Fruit fly (Drosophila melanogaster) whole organism, embryonic: ENCODE measurements around the gene fbl.

Experiments
- Atf-2 ChIP-seq: fragments of 200-800 bp; sonication (Bioruptor generic); optimal IDR thresholded peaks from 2 replicates; lab custom pipeline; 2016; ENCODE audit warnings: missing biosample characterization, missing genetic modification characterization
- Bdp1 ChIP-seq: fragments of 200-800 bp; sonication (Bioruptor generic); optimal IDR thresholded peaks from 3 replicates; lab custom pipeline; 2016; ENCODE audit warnings: missing biosample characterization, missing genetic modification characterization
- CG10147 ChIP-seq: fragments of 200-800 bp; sonication (Bioruptor generic); optimal IDR thresholded peaks from 2 replicates; lab custom pipeline; 2019; ENCODE audit warnings: missing biosample characterization, mild to moderate bottlenecking, missing genetic modification characterization, moderate library complexity
- CG10209 ChIP-seq: fragments of 200-800 bp; sonication (Bioruptor generic); optimal IDR thresholded peaks from 3 replicates; lab custom pipeline; 2017; ENCODE audit warnings: missing biosample characterization, mild to moderate bottlenecking, missing genetic modification characterization, missing genetic modification reagents
- CG1024 ChIP-seq: fragments of 200-800 bp; sonication (Bioruptor generic); IDR thresholded peaks from 2 replicates; pipeline ENCODE4 v1.3.6; 2022; ENCODE audit warnings: missing biosample characterization, missing genetic modification characterization
- CG10462 ChIP-seq: fragments of 200-800 bp; sonication (Bioruptor generic); optimal IDR thresholded peaks from 2 replicates; lab custom pipeline; 2016; ENCODE audit warnings: missing biosample characterization, missing genetic modification characterization
- CG12744 ChIP-seq: fragments of 200-800 bp; sonication (Bioruptor generic); optimal IDR thresholded peaks from 2 replicates; lab custom pipeline; 2016; ENCODE audit warnings: missing biosample characterization, missing genetic modification characterization
- CG14667 ChIP-seq: fragments of 200-800 bp; sonication (Bioruptor generic); IDR thresholded peaks from 2 replicates; pipeline ENCODE4 v1.3.6; 2022; ENCODE audit warnings: missing biosample characterization, missing genetic modification characterization
- CG1529 ChIP-seq: fragments of 200-800 bp; sonication (Bioruptor generic); optimal IDR thresholded peaks from 3 replicates; lab custom pipeline; 2018; ENCODE audit warnings: missing biosample characterization, missing genetic modification characterization
- CG15479 ChIP-seq: fragments of 200-800 bp; sonication (Bioruptor generic); optimal IDR thresholded peaks from 3 replicates; lab custom pipeline; 2019; ENCODE audit warnings: missing biosample characterization, mild to moderate bottlenecking, missing genetic modification characterization, moderate library complexity
- CG17328 ChIP-seq: fragments of 200-800 bp; sonication (Bioruptor generic); IDR thresholded peaks from 2 replicates; pipeline ENCODE4 v1.3.6; 2022; ENCODE audit warnings: missing biosample characterization, missing genetic modification characterization
- CG33557 ChIP-seq: fragments of 200-800 bp; sonication (Bioruptor generic); optimal IDR thresholded peaks from 2 replicates; lab custom pipeline; 2019; ENCODE audit warnings: missing biosample characterization, mild to moderate bottlenecking, missing genetic modification characterization, moderate library complexity
- CG34422 ChIP-seq: fragments of 200-800 bp; sonication (Bioruptor generic); IDR thresholded peaks from 3 replicates; pipeline ENCODE4 v1.3.6; 2022; ENCODE audit warnings: missing biosample characterization, missing genetic modification characterization
- CG4282 ChIP-seq: fragments of 200-800 bp; sonication (Bioruptor generic); optimal IDR thresholded peaks from 2 replicates; lab custom pipeline; 2016; ENCODE audit warnings: missing biosample characterization, missing genetic modification characterization
- CG43689 ChIP-seq: fragments of 200-800 bp; sonication (Bioruptor generic); IDR thresholded peaks from 2 replicates; pipeline ENCODE4 v1.3.6; 2022; ENCODE audit warnings: missing biosample characterization, missing genetic modification characterization
- CG5180 ChIP-seq: fragments of 200-800 bp; sonication (Bioruptor generic); optimal IDR thresholded peaks from 3 replicates; lab custom pipeline; 2017; ENCODE audit warnings: missing biosample characterization, missing genetic modification characterization, mild to moderate bottlenecking, moderate library complexity, missing genetic modification reagents
- CG8765 ChIP-seq: fragments of 200-800 bp; sonication (Bioruptor generic); IDR thresholded peaks from 2 replicates; pipeline ENCODE4 v1.3.6; 2022; ENCODE audit warnings: missing biosample characterization, missing genetic modification characterization
- CTCF ChIP-seq: fragments of 200-800 bp; sonication (Bioruptor generic); optimal IDR thresholded peaks from 2 replicates; lab custom pipeline; 2017; ENCODE audit warnings: missing biosample characterization, mild to moderate bottlenecking, missing genetic modification characterization, moderate library complexity
- E2f2 ChIP-seq: fragments of 200-800 bp; sonication (Bioruptor generic); IDR thresholded peaks from 2 replicates; pipeline ENCODE4 v1.3.6; 2022; ENCODE audit warnings: missing biosample characterization, missing genetic modification characterization
- Elba2 ChIP-seq: fragments of 200-800 bp; sonication (Bioruptor generic); optimal IDR thresholded peaks from 3 replicates; lab custom pipeline; 2016; ENCODE audit warnings: missing biosample characterization, missing genetic modification characterization
- Fer2 ChIP-seq: fragments of 200-800 bp; sonication (Bioruptor generic); optimal IDR thresholded peaks from 2 replicates; lab custom pipeline; 2018; ENCODE audit warnings: missing biosample characterization, mild to moderate bottlenecking, missing genetic modification characterization, moderate library complexity
- HHEX ChIP-seq: fragments of 200-800 bp; sonication (Bioruptor generic); optimal IDR thresholded peaks from 3 replicates; lab custom pipeline; 2017; ENCODE audit warnings: missing biosample characterization, mild to moderate bottlenecking, missing genetic modification characterization, missing genetic modification reagents
- Sox100B ChIP-seq: fragments of 200-800 bp; sonication (Bioruptor generic); optimal IDR thresholded peaks from 3 replicates; lab custom pipeline; 2018; ENCODE audit warnings: missing biosample characterization, mild to moderate bottlenecking, missing genetic modification characterization
- Taf1 ChIP-seq: fragments of 200-800 bp; sonication (Bioruptor generic); IDR thresholded peaks from 2 replicates; pipeline ENCODE4 v1.3.6; 2022; ENCODE audit warnings: missing biosample characterization, missing genetic modification characterization
- Trl ChIP-seq, 3 experiments: fragments of >200 bp in 2 of 3; fragments of 200-800 bp in 1 of 3; sonication (Bioruptor generic) in 1 of 3; optimal IDR thresholded peaks; 2 replicates in 1 of 3; 3 replicates in 2 of 3; lab custom pipeline; 2016 to 2017; ENCODE audit warnings: missing biosample characterization in 1 of 3, missing genetic modification characterization in 1 of 3
- abd-A ChIP-seq: fragments of 200-800 bp; sonication (Bioruptor generic); optimal IDR thresholded peaks from 3 replicates; lab custom pipeline; 2019; ENCODE audit warnings: missing biosample characterization, mild to moderate bottlenecking, missing genetic modification characterization, moderate library complexity
- aop ChIP-seq: fragments of 200-800 bp; sonication (Bioruptor generic); IDR thresholded peaks from 2 replicates; pipeline ENCODE4 v1.3.6; 2022; ENCODE audit warnings: missing biosample characterization, missing genetic modification characterization
- ase ChIP-seq: fragments of 200-800 bp; sonication (Bioruptor generic); IDR thresholded peaks from 3 replicates; pipeline ENCODE4 v1.3.6; 2022; ENCODE audit warnings: missing biosample characterization, missing genetic modification characterization
- chm ChIP-seq: fragments of 200-800 bp; sonication (Bioruptor generic); IDR thresholded peaks from 2 replicates; pipeline ENCODE4 v1.3.6; 2022; ENCODE audit warnings: missing biosample characterization, missing genetic modification characterization
- chn ChIP-seq: fragments of 200-800 bp; sonication (Bioruptor generic); optimal IDR thresholded peaks from 2 replicates; lab custom pipeline; 2016; ENCODE audit warnings: missing biosample characterization, missing genetic modification characterization
- crol ChIP-seq: fragments of 200-800 bp; sonication (Bioruptor generic); IDR thresholded peaks from 2 replicates; pipeline ENCODE4 v1.3.6; 2022; ENCODE audit warnings: missing biosample characterization, missing genetic modification characterization
- ems ChIP-seq: fragments of 200-800 bp; sonication (Bioruptor generic); optimal IDR thresholded peaks from 3 replicates; lab custom pipeline; 2016; ENCODE audit warnings: missing biosample characterization, missing genetic modification characterization
- gem ChIP-seq: fragments of 200-800 bp; sonication (Bioruptor generic); optimal IDR thresholded peaks from 2 replicates; lab custom pipeline; 2019; ENCODE audit warnings: missing biosample characterization, mild to moderate bottlenecking, missing genetic modification characterization, moderate library complexity
- grau ChIP-seq: fragments of 200-800 bp; optimal IDR thresholded peaks from 3 replicates; lab custom pipeline; 2019; ENCODE audit warnings: missing biosample characterization, mild to moderate bottlenecking, missing genetic modification characterization, moderate library complexity
- gt ChIP-seq: fragments of 200-800 bp; sonication (Bioruptor generic); IDR thresholded peaks from 2 replicates; pipeline ENCODE4 v1.3.6; 2022; ENCODE audit warnings: missing biosample characterization, missing genetic modification characterization
- hb ChIP-seq: fragments of 200-800 bp; sonication (Bioruptor generic); IDR thresholded peaks from 3 replicates; pipeline ENCODE4 v1.3.6; 2022; ENCODE audit warnings: missing biosample characterization, missing genetic modification characterization; ENCODE audit not compliant: partially characterized antibody
- ind ChIP-seq: fragments of 200-800 bp; sonication (Bioruptor generic); optimal IDR thresholded peaks from 3 replicates; lab custom pipeline; 2016; ENCODE audit warnings: missing biosample characterization, missing genetic modification characterization
- nau ChIP-seq: fragments of 200-800 bp; sonication (Bioruptor generic); optimal IDR thresholded peaks from 3 replicates; lab custom pipeline; 2017; ENCODE audit warnings: missing biosample characterization, mild to moderate bottlenecking, missing genetic modification characterization, missing genetic modification reagents
- pan ChIP-seq, 4 experiments: fragments of >200 bp in 3 of 4; fragments of 200-800 bp in 1 of 4; sonication (Bioruptor generic) in 1 of 4; optimal IDR thresholded peaks in 3 of 4; IDR thresholded peaks in 1 of 4; 2 replicates each; pipeline versions ENCODE4 v1.3.6 to Lab custom; 2017 to 2022; ENCODE audit warnings: missing biosample characterization in 2 of 4, missing genetic modification characterization in 2 of 4, mixed read lengths in 1 of 4
- pfk ChIP-seq: fragments of 200-800 bp; sonication (Bioruptor generic); optimal IDR thresholded peaks from 2 replicates; lab custom pipeline; 2018; ENCODE audit warnings: missing biosample characterization, mild to moderate bottlenecking, missing genetic modification characterization, moderate library complexity
- prd ChIP-seq, 3 experiments: fragments of >200 bp in 2 of 3; fragments of 200-800 bp in 1 of 3; sonication (Bioruptor generic) in 1 of 3; optimal IDR thresholded peaks in 2 of 3; IDR thresholded peaks in 1 of 3; 2 replicates in 2 of 3; 3 replicates in 1 of 3; pipeline versions ENCODE4 v1.3.6 to Lab custom; 2017 to 2022; ENCODE audit warnings: missing biosample characterization in 1 of 3, missing genetic modification characterization in 1 of 3
- repo ChIP-seq: fragments of 200-800 bp; sonication (Bioruptor generic); optimal IDR thresholded peaks from 2 replicates; lab custom pipeline; 2016; ENCODE audit warnings: missing biosample characterization, missing genetic modification characterization
- sc ChIP-seq, 3 experiments: fragments of >200 bp in 2 of 3; fragments of 200-800 bp in 1 of 3; sonication (Bioruptor generic) in 1 of 3; optimal IDR thresholded peaks; 2 replicates in 2 of 3; 3 replicates in 1 of 3; lab custom pipeline; 2017; ENCODE audit warnings: mild to moderate bottlenecking in 1 of 3, missing biosample characterization in 1 of 3, missing genetic modification characterization in 1 of 3, missing genetic modification reagents in 1 of 3
- shn ChIP-seq: fragments of 200-800 bp; sonication (Bioruptor generic); optimal IDR thresholded peaks from 3 replicates; lab custom pipeline; 2016; ENCODE audit warnings: missing biosample characterization, missing genetic modification characterization
- sima ChIP-seq: fragments of 200-800 bp; sonication (Bioruptor generic); optimal IDR thresholded peaks from 2 replicates; lab custom pipeline; 2016; ENCODE audit warnings: missing biosample characterization, missing genetic modification characterization
- so ChIP-seq: fragments of 200-800 bp; sonication (Bioruptor generic); IDR thresholded peaks from 3 replicates; pipeline ENCODE4 v1.3.6; 2022; ENCODE audit warnings: missing biosample characterization, missing genetic modification characterization
- sug ChIP-seq: fragments of 200-800 bp; optimal IDR thresholded peaks from 2 replicates; lab custom pipeline; 2019; ENCODE audit warnings: missing biosample characterization, mild to moderate bottlenecking, missing genetic modification characterization, moderate library complexity
- ttk ChIP-seq: fragments of 200-800 bp; sonication (Bioruptor generic); IDR thresholded peaks from 2 replicates; pipeline ENCODE4 v2.1.2; 2022; ENCODE audit warnings: missing biosample characterization, missing genetic modification characterization

Gene fbl

dm6 chr3L:20375878-20376563, 8.2 kb upstream of the fbl start, which contains the start of the genes Ide and RhoBTB (continued):
- no peak for TF ChIP-seq aop (GFP tag; lab: Robert Waterston, UW)
- peak; percentile 62 for TF ChIP-seq CG10147 (GFP tag; lab: Kevin White, UChicago)
- no peak for TF ChIP-seq Sox100B (GFP tag; lab: Kevin White, UChicago)
- TF ChIP-seq CG17328: 0 out of 2 replicates have a peak, but pooled peaks have one; percentile 38
- TF ChIP-seq E2f2 (GFP tag; lab: Robert Waterston, UW): peak; percentile 83
- peak; percentile 85 for TF ChIP-seq grau
- TF ChIP-seq CTCF (GFP tag; lab: Kevin White, UChicago): peak; percentile 30
- TF ChIP-seq CG5180 (GFP tag; lab: Kevin White, UChicago): no peak
- peak; percentile 85 for TF ChIP-seq Atf-2 (GFP tag; lab: Kevin White, UChicago)
- peak; percentile 24; the same call in 1 of the 2 replicates for TF ChIP-seq chm (GFP tag; lab: Robert Waterston, UW)
- peak; percentile 53 for TF ChIP-seq ttk
- TF ChIP-seq CG33557 (GFP tag; lab: Kevin White, UChicago): peak; percentile 65
- TF ChIP-seq CG34422 (GFP tag; lab: Robert Waterston, UW): peak; percentile 51; the same call in 1 of the 3 replicates
- TF ChIP-seq pan (optimal IDR thresholded peaks at IDR 0.05; lab: Kevin White, UChicago): no peak
- peak in 1 of 2 experiments; percentile 58 for TF ChIP-seq pan (GFP tag; optimal IDR thresholded peaks at IDR 0.05 in 1 of 2, IDR thresholded peaks at IDR 0.05 in 1 of 2)
- peak; percentile 64 for TF ChIP-seq repo (GFP tag; lab: Kevin White, UChicago)
- no peak for TF ChIP-seq CG1024 (GFP tag; lab: Robert Waterston, UW)
- peak; percentile 64 for TF ChIP-seq CG15479
- TF ChIP-seq CG8765 (GFP tag; lab: Robert Waterston, UW): peak; percentile 66; the same call in 1 of the 2 replicates
- TF ChIP-seq CG12744 (GFP tag; lab: Kevin White, UChicago): peak; percentile 37
- peak; percentile 5 for TF ChIP-seq CG1529 (GFP tag; lab: Kevin White, UChicago)
- peak; percentile 79 for TF ChIP-seq CG10209 (GFP tag; lab: Kevin White, UChicago)
- TF ChIP-seq HHEX (GFP tag; lab: Kevin White, UChicago): peak; percentile 48
- TF ChIP-seq crol (GFP tag; lab: Robert Waterston, UW): peak; percentile 36; the same call in 1 of the 2 replicates
- TF ChIP-seq pfk (GFP tag; lab: Kevin White, UChicago): no peak
- TF ChIP-seq Elba2: peak; percentile 94
- TF ChIP-seq Trl (optimal IDR thresholded peaks at IDR 0.05; lab: Kevin White, UChicago): peak in 1 of 2 experiments; percentile 23
- TF ChIP-seq Trl (GFP tag; optimal IDR thresholded peaks at IDR 0.05; lab: Kevin White, UChicago): peak; percentile 86
- TF ChIP-seq ase (GFP tag; lab: Robert Waterston, UW): peak; percentile 44; the same call in 2 of the 3 replicates
- no peak for TF ChIP-seq sc (optimal IDR thresholded peaks at IDR 0.05; lab: Kevin White, UChicago)
- peak; percentile 26 for TF ChIP-seq sc (GFP tag; optimal IDR thresholded peaks at IDR 0.05; lab: Kevin White, UChicago)
- no peak for TF ChIP-seq prd (optimal IDR thresholded peaks at IDR 0.05; lab: Kevin White, UChicago)
- TF ChIP-seq prd (GFP tag; IDR thresholded peaks at IDR 0.05; lab: Robert Waterston, UW): peak; percentile 82
- TF ChIP-seq ind (GFP tag; lab: Kevin White, UChicago): peak; percentile 93
- TF ChIP-seq CG4282 (GFP tag; lab: Kevin White, UChicago): no peak
- TF ChIP-seq Bdp1: peak; percentile 63
- TF ChIP-seq Taf1 (GFP tag; lab: Robert Waterston, UW): peak; percentile 62; the same call in 1 of the 2 replicates
- TF ChIP-seq so: no peak
- no peak for TF ChIP-seq sima
- no peak for TF ChIP-seq hb (GFP tag; lab: Robert Waterston, UW)
- TF ChIP-seq chn (GFP tag; lab: Kevin White, UChicago): peak; percentile 86
- peak; percentile 58 for TF ChIP-seq CG14667 (GFP tag; lab: Robert Waterston, UW)
- no peak for TF ChIP-seq nau (GFP tag; lab: Kevin White, UChicago)
- no peak for TF ChIP-seq gem (tag; lab: Kevin White, UChicago)
- TF ChIP-seq abd-A: no peak
- TF ChIP-seq sug (tag; lab: Kevin White, UChicago): peak; percentile 91
- no peak for TF ChIP-seq CG43689 (GFP tag; lab: Robert Waterston, UW)
- TF ChIP-seq shn (GFP tag; lab: Kevin White, UChicago): peak; percentile 90
- TF ChIP-seq gt (GFP tag; lab: Robert Waterston, UW): peak; percentile 21; the same call in 1 of the 2 replicates
- TF ChIP-seq ems (GFP tag; lab: Kevin White, UChicago): peak; percentile 77
- peak; percentile 63 for TF ChIP-seq CG10462 (GFP tag; lab: Kevin White, UChicago)
- TF ChIP-seq Fer2: peak; percentile 81
